Fruit fly (Drosophila melanogaster): ENCODE results near the gene Tmf.

Gene Tmf

DNA sequence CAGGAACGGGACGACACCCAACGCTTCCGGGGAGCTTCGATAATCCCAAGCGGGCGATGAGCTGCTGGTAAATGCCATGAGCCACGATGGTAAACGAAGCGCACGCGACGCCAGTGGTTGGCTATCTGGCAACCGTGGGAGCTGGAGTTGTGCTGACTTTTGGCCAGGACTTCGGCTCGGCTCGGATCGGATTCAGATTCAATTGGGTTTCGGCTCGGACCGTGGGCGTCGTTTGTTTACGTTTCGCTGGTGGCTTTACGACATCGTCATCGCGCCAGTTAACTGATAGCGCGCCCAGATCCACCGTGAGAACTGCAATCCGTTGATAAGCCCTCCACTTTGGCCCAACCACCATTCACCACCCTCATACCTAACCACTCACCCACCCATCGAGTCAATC lies 11.6 kb upstream of the Tmf start, which contains the start of gene mAChR-C:
Gene mAChR-C (minus strand): TSS at position 101 of the 400 bp plus-strand sequence.
- no peak for TF ChIP-seq Abd-B (GFP tag; optimal IDR thresholded peaks at IDR 0.05)
- TF ChIP-seq jim (GFP tag; optimal IDR thresholded peaks at IDR 0.05): no peak
- TF ChIP-seq brk (GFP tag; optimal IDR thresholded peaks at IDR 0.05): no peak
- TF ChIP-seq Jra (GFP tag; optimal IDR thresholded peaks at IDR 0.05): no peak
- no peak for TF ChIP-seq tai (GFP tag; optimal IDR thresholded peaks at IDR 0.05)
- no peak for TF ChIP-seq Hnf4 (GFP tag; optimal IDR thresholded peaks at IDR 0.05)

- TF ChIP-seq Sp1 (GFP tag; optimal IDR thresholded peaks at IDR 0.05) (peak; percentile 88), woc (GFP tag; optimal IDR thresholded peaks at IDR 0.05) (peak; percentile 84), Myc (optimal IDR thresholded peaks at IDR 0.05) (no peak), ey (GFP tag; optimal IDR thresholded peaks at IDR 0.05) (peak; percentile 81), Mio (GFP tag; optimal IDR thresholded peaks at IDR 0.05) (no peak), Dfd (GFP tag; optimal IDR thresholded peaks at IDR 0.05) (no peak), CG9705 (GFP tag; optimal IDR thresholded peaks at IDR 0.05) (peak; percentile 80), brk (GFP tag; optimal IDR thresholded peaks at IDR 0.05) (no peak), br (GFP tag; optimal IDR thresholded peaks at IDR 0.05) (peak; percentile 79), OdsH (GFP tag; optimal IDR thresholded peaks at IDR 0.05) (peak; percentile 84), rgr (GFP tag; optimal IDR thresholded peaks at IDR 0.05) (peak; percentile 87), Jra (GFP tag; optimal IDR thresholded peaks at IDR 0.05) (peak; percentile 77), N (GFP tag; optimal IDR thresholded peaks at IDR 0.05) (no peak), Hr83 (GFP tag; optimal IDR thresholded peaks at IDR 0.05; ENCODE audit: poor library complexity, severe bottlenecking) (peak; percentile 6), jim (GFP tag; optimal IDR thresholded peaks at IDR 0.05) (no peak), CrebA (GFP tag; optimal IDR thresholded peaks at IDR 0.05; ENCODE audit: borderline replicate concordance) (no peak), dmrt93B (GFP tag; optimal IDR thresholded peaks at IDR 0.05) (peak; percentile 62), tai (GFP tag; optimal IDR thresholded peaks at IDR 0.05) (no peak), foxo (GFP tag; optimal IDR thresholded peaks at IDR 0.05) (peak in 1 of 2 experiments; percentile 91), dsf (GFP tag; optimal IDR thresholded peaks at IDR 0.05; ENCODE audit: borderline replicate concordance) (peak; percentile 49), fru (GFP tag; optimal IDR thresholded peaks at IDR 0.05) (peak; percentile 89), usp (GFP tag; optimal IDR thresholded peaks at IDR 0.05) (no peak), sage (GFP tag; optimal IDR thresholded peaks at IDR 0.05) (peak; percentile 55), Rel (GFP tag; optimal IDR thresholded peaks at IDR 0.05) (no peak), Rel (tag; optimal IDR thresholded peaks at IDR 0.05) (peak; percentile 95), pan (optimal IDR thresholded peaks at IDR 0.05) (no peak), psq (GFP tag; optimal IDR thresholded peaks at IDR 0.05) (peak; percentile 90), GATAd (GFP tag; optimal IDR thresholded peaks at IDR 0.05) (no peak), h (GFP tag; optimal IDR thresholded peaks at IDR 0.05) (peak; percentile 87), Abd-B (GFP tag; optimal IDR thresholded peaks at IDR 0.05) (no peak), CG32264 (GFP tag; optimal IDR thresholded peaks at IDR 0.05) (no peak), Hnf4 (GFP tag; optimal IDR thresholded peaks at IDR 0.05) (peak; percentile 87), lola (GFP tag; optimal IDR thresholded peaks at IDR 0.05) (no peak), HLH106 (tag; optimal IDR thresholded peaks at IDR 0.05) (peak; percentile 90), sv (GFP tag; optimal IDR thresholded peaks at IDR 0.05) (peak; percentile 76), Vsx2 (GFP tag; optimal IDR thresholded peaks at IDR 0.05; ENCODE audit: partially characterized antibody) (no peak)
Measured at dm6 chrX:6849178-6849956, 5.2 kb downstream of the Tmf start, which contains the start of the genes Cht11 and CG4558. Gene Cht11, minus strand, starts transcription at chrX:6849517. Gene CG4558, plus strand, starts transcription at chrX:6849770.

DNA sequence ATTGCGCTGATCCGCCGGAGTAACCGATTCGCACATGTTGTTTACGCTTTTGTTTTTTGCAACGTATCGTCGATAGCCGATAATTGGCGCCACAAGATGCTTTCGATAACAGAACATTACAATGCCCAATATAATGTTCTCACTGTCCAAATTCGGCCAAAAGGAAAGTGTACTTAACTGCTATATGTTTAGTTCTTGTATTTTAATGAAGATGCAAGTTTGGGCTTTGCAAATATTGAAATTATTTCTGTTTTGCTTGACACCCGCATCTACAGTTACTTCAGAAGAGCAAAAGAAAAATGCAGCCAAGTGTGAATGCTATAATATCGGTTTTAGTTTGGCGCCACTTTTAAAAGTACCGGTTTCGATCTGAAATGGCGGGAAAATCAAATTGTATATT lies 8.4 kb downstream of the Tmf start:
- TF ChIP-seq N (GFP tag; optimal IDR thresholded peaks at IDR 0.05): peak; percentile 100
- no peak for TF ChIP-seq GATAd (GFP tag; optimal IDR thresholded peaks at IDR 0.05)
- TF ChIP-seq ey (GFP tag; optimal IDR thresholded peaks at IDR 0.05): peak; percentile 91
- TF ChIP-seq br (GFP tag; optimal IDR thresholded peaks at IDR 0.05): peak; percentile 88
- TF ChIP-seq jim (GFP tag; optimal IDR thresholded peaks at IDR 0.05): no peak
- TF ChIP-seq CG9705 (GFP tag; optimal IDR thresholded peaks at IDR 0.05): peak; percentile 92
- TF ChIP-seq Hr78 (GFP tag; optimal IDR thresholded peaks at IDR 0.05): peak; percentile 85
- peak; percentile 24 for TF ChIP-seq lola (GFP tag; optimal IDR thresholded peaks at IDR 0.05)
- TF ChIP-seq Hnf4 (GFP tag; optimal IDR thresholded peaks at IDR 0.05): peak; percentile 88
- TF ChIP-seq psq (GFP tag; optimal IDR thresholded peaks at IDR 0.05): peak; percentile 76
- peak; percentile 81 for TF ChIP-seq woc (GFP tag; optimal IDR thresholded peaks at IDR 0.05)
- TF ChIP-seq Jra (GFP tag; optimal IDR thresholded peaks at IDR 0.05): peak; percentile 15
- TF ChIP-seq OdsH (GFP tag; optimal IDR thresholded peaks at IDR 0.05): peak; percentile 80
- peak; percentile 39 for TF ChIP-seq Mio (GFP tag; optimal IDR thresholded peaks at IDR 0.05)
- TF ChIP-seq Sp1 (GFP tag; optimal IDR thresholded peaks at IDR 0.05): peak; percentile 90
- TF ChIP-seq HLH106 (tag; optimal IDR thresholded peaks at IDR 0.05): peak; percentile 96
- no peak for TF ChIP-seq usp (GFP tag; optimal IDR thresholded peaks at IDR 0.05)
- TF ChIP-seq fru (GFP tag; optimal IDR thresholded peaks at IDR 0.05): peak; percentile 93
- peak; percentile 93 for TF ChIP-seq h (GFP tag; optimal IDR thresholded peaks at IDR 0.05)
- TF ChIP-seq Abd-B (GFP tag; optimal IDR thresholded peaks at IDR 0.05): peak; percentile 30
- TF ChIP-seq Rel (GFP tag; optimal IDR thresholded peaks at IDR 0.05): no peak
- TF ChIP-seq Rel (tag; optimal IDR thresholded peaks at IDR 0.05): peak; percentile 82
- peak; percentile 19 for TF ChIP-seq Myc (optimal IDR thresholded peaks at IDR 0.05)
- TF ChIP-seq CrebA (GFP tag; optimal IDR thresholded peaks at IDR 0.05; ENCODE audit: borderline replicate concordance): no peak
- peak; percentile 79 for TF ChIP-seq CG32264 (GFP tag; optimal IDR thresholded peaks at IDR 0.05)
- TF ChIP-seq tai (GFP tag; optimal IDR thresholded peaks at IDR 0.05): no peak
- peak; percentile 91 for TF ChIP-seq dmrt93B (GFP tag; optimal IDR thresholded peaks at IDR 0.05)
- peak; percentile 71 for TF ChIP-seq sage (GFP tag; optimal IDR thresholded peaks at IDR 0.05)
- no peak for TF ChIP-seq Vsx2 (GFP tag; optimal IDR thresholded peaks at IDR 0.05; ENCODE audit: partially characterized antibody)
- no peak for TF ChIP-seq brk (GFP tag; optimal IDR thresholded peaks at IDR 0.05)
- TF ChIP-seq sv (GFP tag; optimal IDR thresholded peaks at IDR 0.05): peak; percentile 86
- peak; percentile 65 to 95 for TF ChIP-seq foxo (GFP tag; optimal IDR thresholded peaks at IDR 0.05)
- TF ChIP-seq rgr (GFP tag; optimal IDR thresholded peaks at IDR 0.05): peak; percentile 91
